Worm (Caenorhabditis elegans): ENCODE results near the gene ndub-2.

The ndub-2 gene

DNA sequence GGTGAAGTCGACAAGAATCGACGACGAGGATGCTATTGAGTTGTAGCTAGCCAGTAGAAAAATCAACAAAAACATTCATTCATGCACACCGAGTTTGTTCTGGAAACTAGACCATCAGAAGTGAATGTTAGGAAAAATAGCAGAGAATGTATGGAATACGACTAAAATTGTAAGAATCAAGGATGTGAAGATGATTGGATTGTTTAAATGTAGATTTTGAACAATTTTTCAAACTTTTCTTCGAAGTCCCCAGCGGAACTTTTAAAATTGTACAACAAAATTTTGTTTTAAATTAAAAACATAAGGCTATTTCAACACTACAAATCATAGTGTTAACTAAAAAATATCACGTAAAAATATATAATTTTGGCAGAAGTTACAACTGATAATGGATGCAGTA lies 13.5 kb upstream of the ndub-2 start, which contains the start of gene C18E9.7:
C18E9.7 (minus strand) TSS at position 101 of the 400 bp plus-strand sequence.
- TF ChIP-seq W03F9.2 (tag; optimal IDR thresholded peaks at IDR 0.05) = no peak
- no peak for TF ChIP-seq dao-5 (tag; optimal IDR thresholded peaks at IDR 0.05)
- no peak for TF ChIP-seq him-1 (tag; optimal IDR thresholded peaks at IDR 0.05)

DNA sequence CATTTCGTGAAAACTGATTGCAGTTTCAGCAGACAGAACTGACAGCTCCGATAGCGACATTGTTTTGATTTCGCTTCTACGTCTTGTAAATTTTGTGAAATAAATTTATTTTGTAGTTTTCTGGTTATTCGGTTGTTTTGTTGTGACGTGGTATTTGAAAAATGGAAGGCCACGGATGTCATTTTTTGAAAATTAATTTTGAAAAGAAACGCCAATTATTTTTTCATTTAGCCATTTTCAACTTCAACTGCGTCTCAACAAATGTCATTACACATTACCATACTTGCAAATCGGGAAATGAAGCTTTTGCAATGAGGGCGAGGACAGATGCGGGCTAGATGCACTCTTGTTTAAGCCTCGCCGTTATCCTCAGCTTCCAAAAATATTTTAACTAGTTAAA lies 8.2 kb upstream of the ndub-2 start, which contains the start of gene C18E9.8:
C18E9.8 (minus strand) TSS at position 101 of the 400 bp plus-strand sequence.
- TF ChIP-seq W03F9.2 (tag; optimal IDR thresholded peaks at IDR 0.05) (no peak), him-1 (tag; optimal IDR thresholded peaks at IDR 0.05) (no peak), dao-5 (tag; optimal IDR thresholded peaks at IDR 0.05) (no peak)

DNA sequence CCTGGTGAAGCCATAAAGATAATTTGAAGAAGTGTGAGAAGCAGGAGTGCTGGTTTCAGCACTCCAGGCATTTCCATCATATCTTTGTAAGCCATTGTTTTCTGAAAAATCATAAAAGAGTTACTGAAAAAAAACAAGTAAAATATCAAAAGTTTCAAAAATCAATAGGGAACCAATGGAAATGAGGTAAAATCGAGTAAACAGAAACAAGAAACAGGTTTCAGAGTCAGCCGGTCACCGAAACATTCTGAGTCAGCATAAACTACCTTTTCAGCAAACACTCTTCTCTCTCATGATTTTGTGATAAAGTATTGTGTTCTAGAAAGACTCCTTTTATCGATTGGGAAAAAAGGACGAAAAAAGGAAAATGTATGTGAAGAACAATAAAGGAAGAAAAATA lies 6.7 kb upstream of the ndub-2 start, which contains the start of gene C18E9.9:
C18E9.9 (minus strand) TSS at position 101 of the 400 bp plus-strand sequence.
- TF ChIP-seq dao-5 (tag; optimal IDR thresholded peaks at IDR 0.05) (no peak), him-1 (tag; optimal IDR thresholded peaks at IDR 0.05) (no peak), W03F9.2 (tag; optimal IDR thresholded peaks at IDR 0.05) (no peak)

DNA sequence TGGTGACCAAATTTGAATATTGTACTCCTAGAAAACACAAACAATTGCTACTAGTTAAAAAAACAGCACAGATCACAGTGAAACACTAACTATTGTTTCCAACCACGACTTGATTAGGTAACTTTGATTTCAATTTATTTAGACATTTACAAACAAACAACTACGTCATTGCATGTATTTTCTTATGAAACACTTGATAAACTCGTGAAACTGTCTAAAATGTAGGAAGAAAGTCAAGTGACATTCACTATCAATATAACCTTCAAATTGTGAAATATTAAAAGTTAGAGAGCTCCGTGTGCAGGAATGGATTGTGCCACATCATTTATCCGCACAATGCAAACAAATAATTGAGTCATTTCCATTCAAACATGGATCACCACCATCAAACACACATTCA lies 5.9 kb upstream of the ndub-2 start:
- no peak for TF ChIP-seq him-1 (tag; optimal IDR thresholded peaks at IDR 0.05)
- TF ChIP-seq dao-5 (tag; optimal IDR thresholded peaks at IDR 0.05) = no peak
- no peak for TF ChIP-seq W03F9.2 (tag; optimal IDR thresholded peaks at IDR 0.05)

DNA sequence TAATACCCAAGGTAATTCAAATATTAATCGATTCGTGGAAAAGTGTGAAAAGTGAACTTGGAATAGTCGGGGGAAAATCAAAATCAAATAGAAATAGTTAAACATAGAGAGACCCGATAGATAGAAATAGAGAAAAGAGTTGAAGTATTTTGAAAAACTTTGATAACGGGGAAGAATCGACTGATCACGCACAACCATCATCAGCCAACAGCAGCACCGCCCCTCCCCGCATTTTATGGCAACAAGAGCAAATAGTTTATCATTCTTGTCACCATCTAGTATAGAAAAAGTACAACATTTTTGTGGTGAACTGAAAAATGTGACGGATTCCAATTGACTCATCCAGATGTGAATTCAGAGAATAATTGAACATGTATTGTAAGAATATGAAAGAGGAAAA lies 4.6 kb upstream of the ndub-2 start:
- TF ChIP-seq him-1 (tag; optimal IDR thresholded peaks at IDR 0.05) (no peak), dao-5 (tag; optimal IDR thresholded peaks at IDR 0.05) (no peak), W03F9.2 (tag; optimal IDR thresholded peaks at IDR 0.05) (no peak)

DNA sequence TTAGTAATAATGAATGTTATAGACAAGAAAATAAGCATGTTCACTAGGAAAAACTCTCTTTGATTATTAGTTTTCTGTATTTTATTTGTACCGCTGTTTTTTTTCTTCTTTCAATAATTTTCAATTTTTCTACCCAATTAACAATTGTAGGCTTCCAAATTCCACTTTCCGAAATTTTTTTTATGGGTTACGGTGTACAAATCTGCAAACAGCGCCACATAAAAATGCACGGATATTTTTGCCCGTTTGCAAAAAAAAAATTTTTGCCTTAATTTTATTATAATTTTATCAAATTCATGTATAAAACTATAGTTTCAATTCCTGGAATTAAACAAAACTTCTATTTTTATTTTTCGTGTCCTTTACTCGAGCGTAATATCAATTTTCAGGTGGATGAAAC lies 3.4 kb upstream of the ndub-2 start, which contains the start of gene ooc-5:
ooc-5 (plus strand) TSS at position 381 of the 400 bp plus-strand sequence.
- TF ChIP-seq W03F9.2 (tag; optimal IDR thresholded peaks at IDR 0.05) (no peak), him-1 (tag; optimal IDR thresholded peaks at IDR 0.05) (no peak), dao-5 (tag; optimal IDR thresholded peaks at IDR 0.05) (no peak)

DNA sequence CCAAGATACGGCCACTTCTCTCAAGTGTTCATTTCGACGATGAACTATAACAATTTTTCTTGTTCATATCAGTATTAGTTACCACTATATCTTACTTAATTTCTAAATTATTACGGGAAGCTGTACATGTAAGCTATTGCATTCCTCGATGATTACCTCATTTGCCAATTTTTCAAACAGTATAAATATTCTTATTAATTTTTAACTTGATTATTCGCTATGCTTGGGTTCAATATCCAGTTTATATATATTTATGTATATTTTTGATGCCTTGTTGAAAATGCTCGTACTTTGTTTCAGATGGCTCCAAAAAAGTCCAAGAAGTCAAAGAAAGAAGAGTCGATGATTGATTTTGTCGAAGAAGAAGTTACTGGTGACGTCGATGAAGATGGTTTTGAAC lies 1.8 kb upstream of the ndub-2 start, which contains the start of gene F44G4.1:
F44G4.1 (plus strand) TSS at position 301 of the 400 bp plus-strand sequence.
- TF ChIP-seq dao-5 (tag; optimal IDR thresholded peaks at IDR 0.05) (no peak), him-1 (tag; optimal IDR thresholded peaks at IDR 0.05) (no peak), W03F9.2 (tag; optimal IDR thresholded peaks at IDR 0.05) (no peak)

DNA sequence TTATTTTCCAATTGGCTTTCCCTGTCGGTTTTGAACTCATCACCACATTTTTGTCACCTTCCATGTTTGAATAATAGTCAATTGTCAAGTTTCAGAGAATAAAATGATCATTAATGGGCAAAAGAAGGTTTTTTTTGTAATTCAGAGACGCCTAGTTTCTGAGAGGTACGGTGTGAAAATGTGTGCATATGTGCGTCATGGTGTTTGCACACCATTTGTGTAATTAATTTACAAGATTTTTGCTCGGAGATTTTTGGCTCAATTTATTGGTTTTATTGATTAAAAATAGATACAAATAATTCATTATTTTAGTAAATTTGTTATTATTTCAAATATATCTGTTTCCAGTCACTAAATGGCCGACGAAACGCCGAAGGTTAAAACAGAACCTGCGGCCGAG lies 1.3 kb downstream of the ndub-2 start, which contains the start of the genes F44G4.3 and tdp-1:
F44G4.3 (minus strand) TSS at position 184 of the 400 bp plus-strand sequence.
tdp-1 (plus strand) TSS at position 347 of the 400 bp plus-strand sequence.
- no peak for TF ChIP-seq him-1 (tag; optimal IDR thresholded peaks at IDR 0.05)
- no peak for TF ChIP-seq W03F9.2 (tag; optimal IDR thresholded peaks at IDR 0.05)
- TF ChIP-seq dao-5 (tag; optimal IDR thresholded peaks at IDR 0.05) = no peak

DNA sequence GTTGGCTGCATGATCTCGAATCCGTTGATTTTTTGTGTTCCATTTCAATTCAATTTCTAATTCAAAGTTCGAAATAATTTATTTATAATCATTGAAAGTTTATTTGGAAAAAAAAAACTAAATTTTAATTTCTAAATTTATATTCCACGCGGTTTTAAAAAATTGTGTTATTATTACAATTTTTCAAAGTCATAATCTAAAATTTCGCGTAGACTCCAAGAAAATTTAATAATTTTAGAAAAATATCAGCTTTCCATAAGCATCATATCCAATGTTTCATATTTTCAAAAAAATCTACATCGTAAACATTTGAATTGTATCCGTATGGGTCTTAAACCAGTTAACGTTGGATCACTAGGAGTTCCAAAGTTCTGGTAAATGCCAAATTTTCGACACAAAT lies 4.2 kb downstream of the ndub-2 start, which contains the start of gene F44G4.5:
F44G4.5 (minus strand) TSS at position 101 of the 400 bp plus-strand sequence.
- TF ChIP-seq him-1 (tag; optimal IDR thresholded peaks at IDR 0.05) (no peak), W03F9.2 (tag; optimal IDR thresholded peaks at IDR 0.05) (no peak), dao-5 (tag; optimal IDR thresholded peaks at IDR 0.05) (no peak)

DNA sequence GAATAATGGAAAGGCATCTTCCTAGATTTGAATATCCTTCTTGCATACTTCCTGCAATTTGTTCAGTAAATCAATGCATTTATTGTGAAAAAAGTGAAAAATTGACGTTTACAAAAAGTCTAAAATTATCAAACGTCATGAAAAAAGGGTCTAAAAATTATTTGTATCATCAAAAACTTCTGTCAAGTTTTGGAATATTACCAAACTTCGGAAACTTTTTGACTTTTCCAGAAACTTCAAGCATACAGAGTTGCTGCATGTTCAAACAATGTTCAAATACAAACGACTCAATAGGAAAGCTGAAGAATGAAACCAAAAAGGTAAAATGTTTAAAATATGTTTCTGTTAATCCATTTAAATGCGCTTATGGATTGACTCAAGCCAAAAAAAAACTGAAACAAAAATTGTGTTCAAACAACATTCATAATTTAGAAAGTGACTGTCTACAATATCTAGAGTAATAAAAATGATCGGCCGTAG lies 5.6 kb downstream of the ndub-2 start, which contains the start of gene F44G4.6:
F44G4.6 (minus strand) TSS at position 51 of the 480 bp plus-strand sequence.
- TF ChIP-seq him-1 (tag; optimal IDR thresholded peaks at IDR 0.05) (no peak), W03F9.2 (tag; optimal IDR thresholded peaks at IDR 0.05) (no peak), dao-5 (tag; optimal IDR thresholded peaks at IDR 0.05) (no peak)

DNA sequence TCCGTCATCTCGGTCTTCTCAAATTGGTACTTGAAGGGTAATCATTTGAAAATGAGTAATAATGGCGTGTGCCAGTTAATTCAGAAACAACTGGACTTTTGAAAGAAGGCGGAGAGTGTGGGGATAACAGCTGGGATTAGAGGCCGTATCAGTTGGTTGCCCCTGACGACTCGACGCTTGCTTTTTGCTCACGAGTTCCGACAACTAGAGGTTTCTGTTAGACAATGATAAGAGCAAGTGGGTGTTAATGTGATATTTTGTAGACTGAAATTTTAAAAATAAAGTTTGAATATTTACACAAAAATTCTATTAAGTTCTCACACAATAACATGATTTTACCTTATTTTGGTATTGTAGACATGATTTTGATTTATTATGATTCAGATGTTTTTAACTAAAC lies 8.9 kb downstream of the ndub-2 start, which contains the start of gene F44G4.7:
F44G4.7 (minus strand) TSS at position 101 of the 400 bp plus-strand sequence.
- TF ChIP-seq W03F9.2 (tag; optimal IDR thresholded peaks at IDR 0.05) (no peak), him-1 (tag; optimal IDR thresholded peaks at IDR 0.05) (no peak), dao-5 (tag; optimal IDR thresholded peaks at IDR 0.05) (no peak)

DNA sequence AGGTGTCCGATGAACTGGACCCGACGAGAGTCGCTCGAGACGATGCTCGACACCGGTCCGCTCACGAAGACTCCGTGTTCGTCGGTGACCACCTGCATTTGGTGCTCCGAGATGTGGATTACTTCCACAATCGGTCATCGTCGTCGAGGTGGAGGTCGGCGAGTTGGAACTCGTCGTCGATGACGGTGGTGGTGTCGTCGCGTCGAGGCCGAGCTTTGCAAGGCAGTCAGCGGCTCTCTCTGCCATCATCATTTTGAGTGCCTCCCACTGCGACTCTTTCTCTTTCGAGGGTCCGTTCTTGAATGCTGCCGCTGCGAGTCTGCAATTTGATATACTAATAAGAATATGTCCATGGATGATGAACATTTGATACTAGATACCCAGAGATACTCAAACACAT lies 11.6 kb downstream of the ndub-2 start:
- no peak for TF ChIP-seq him-1 (tag; optimal IDR thresholded peaks at IDR 0.05)
- no peak for TF ChIP-seq dao-5 (tag; optimal IDR thresholded peaks at IDR 0.05)
- no peak for TF ChIP-seq W03F9.2 (tag; optimal IDR thresholded peaks at IDR 0.05)

DNA sequence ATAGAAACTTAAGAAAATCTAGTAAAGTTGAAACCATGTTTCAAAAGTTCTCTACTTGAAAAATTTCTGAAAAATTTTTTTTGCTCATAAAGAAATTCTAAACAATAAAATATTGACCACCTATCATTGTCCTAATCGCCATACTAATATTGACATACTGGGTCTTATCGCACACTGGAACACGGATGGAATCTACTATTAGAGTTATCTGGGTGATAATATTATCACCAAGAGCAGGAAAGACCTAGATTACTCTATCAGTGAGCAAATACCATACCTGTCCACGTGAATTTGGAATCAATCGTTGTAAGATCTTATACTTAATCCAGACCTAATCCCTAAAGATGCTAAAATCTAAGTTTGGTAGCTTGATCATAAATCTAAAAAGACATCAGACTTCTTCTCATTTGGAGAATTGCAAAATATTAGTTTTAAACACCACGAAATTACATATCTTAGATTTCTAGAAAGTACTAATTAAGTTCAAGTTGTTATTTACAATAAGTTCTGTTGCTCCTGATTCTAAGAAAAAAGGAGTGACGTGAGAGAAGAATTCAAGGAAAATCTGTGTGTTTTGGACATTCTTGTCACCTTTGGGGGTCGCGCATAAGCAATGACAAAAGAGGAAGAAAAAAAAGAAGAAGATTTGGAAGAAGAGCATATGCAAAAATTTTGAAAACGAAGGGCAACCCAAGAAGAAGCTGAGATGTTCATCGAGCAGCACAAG lies 14.0 kb downstream of the ndub-2 start:
- TF ChIP-seq him-1 (tag; optimal IDR thresholded peaks at IDR 0.05) = no peak
- TF ChIP-seq dao-5 (tag; optimal IDR thresholded peaks at IDR 0.05) = no peak
- no peak for TF ChIP-seq W03F9.2 (tag; optimal IDR thresholded peaks at IDR 0.05)

DNA sequence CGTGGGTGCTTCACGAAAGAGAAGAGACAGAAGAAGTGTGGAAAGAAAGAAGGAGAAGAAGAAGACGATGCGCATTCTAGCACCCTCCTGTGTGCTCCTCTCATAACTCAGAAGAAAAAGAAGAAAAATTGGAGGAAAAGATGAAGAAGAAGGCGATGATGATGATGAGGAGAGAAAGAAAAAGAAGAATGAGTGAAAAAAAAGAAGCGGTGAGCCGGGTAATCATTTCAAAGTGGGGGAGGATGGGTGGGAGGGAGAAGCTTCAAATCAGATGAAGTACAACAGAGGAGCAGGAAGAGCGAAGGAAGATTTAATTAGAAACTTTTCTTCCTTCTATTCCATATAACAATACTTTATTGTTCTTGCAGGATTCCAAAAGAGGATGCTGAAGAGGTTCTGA lies 14.5 kb downstream of the ndub-2 start:
- TF ChIP-seq him-1 (tag; optimal IDR thresholded peaks at IDR 0.05) (no peak), W03F9.2 (tag; optimal IDR thresholded peaks at IDR 0.05) (no peak), dao-5 (tag; optimal IDR thresholded peaks at IDR 0.05) (no peak)

Data from whole organism, L4/young adult.